Worm (Caenorhabditis elegans) whole organism, late embryonic: ENCODE measurements around the gene Y34B4A.2.

Source experiments
- C38D4.7 ChIP-seq: fragments of 200-800 bp; sonication (Bioruptor generic); optimal IDR thresholded peaks from 2 replicates; lab custom pipeline; 2018; ENCODE audit warnings: mild to moderate bottlenecking, missing genetic modification characterization, moderate library complexity, missing compliant biosample characterization
- F13H6.1 ChIP-seq: sonication (generic microtip); optimal IDR thresholded peaks from 2 replicates; lab custom pipeline; 2016; ENCODE audit warnings: missing genetic modification characterization, missing compliant biosample characterization
- K09A11.1 ChIP-seq: sonication (generic microtip); optimal IDR thresholded peaks from 2 replicates; lab custom pipeline; 2017; ENCODE audit warnings: antibody characterized with exemption, mild to moderate bottlenecking, missing genetic modification characterization, missing compliant biosample characterization; ENCODE audit not compliant: insufficient read depth
- ceh-18 ChIP-seq: sonication (generic microtip); optimal IDR thresholded peaks from 2 replicates; lab custom pipeline; 2016; ENCODE audit warnings: missing genetic modification characterization, missing compliant biosample characterization
- ceh-2 ChIP-seq: sonication (generic microtip); optimal IDR thresholded peaks from 2 replicates; lab custom pipeline; 2016; ENCODE audit warnings: missing genotype, missing genetic modification characterization, missing compliant biosample characterization
- ceh-24 ChIP-seq: sonication (generic microtip); optimal IDR thresholded peaks from 2 replicates; lab custom pipeline; 2016; ENCODE audit warnings: mild to moderate bottlenecking, missing genetic modification characterization, missing compliant biosample characterization
- ceh-34 ChIP-seq: sonication (generic microtip); optimal IDR thresholded peaks from 2 replicates; lab custom pipeline; 2016; ENCODE audit warnings: mild to moderate bottlenecking, missing genetic modification characterization, missing compliant biosample characterization
- ceh-48 ChIP-seq: sonication (generic microtip); optimal IDR thresholded peaks from 2 replicates; lab custom pipeline; 2016; ENCODE audit warnings: missing genetic modification characterization, inconsistent platforms, missing compliant biosample characterization
- ceh-6 ChIP-seq: fragments of 200-800 bp; sonication (Bioruptor generic); optimal IDR thresholded peaks from 2 replicates; lab custom pipeline; 2018; ENCODE audit warnings: mild to moderate bottlenecking, missing genetic modification characterization, missing compliant biosample characterization
- dmd-4 ChIP-seq: sonication (generic microtip); optimal IDR thresholded peaks from 2 replicates; lab custom pipeline; 2016; ENCODE audit warnings: borderline replicate concordance, missing genetic modification characterization, missing compliant biosample characterization
- dve-1 ChIP-seq: sonication (generic microtip); optimal IDR thresholded peaks from 2 replicates; lab custom pipeline; 2017; ENCODE audit warnings: antibody characterized with exemption, mild to moderate bottlenecking, missing genetic modification characterization, missing compliant biosample characterization
- ets-4 ChIP-seq: sonication (generic microtip); optimal IDR thresholded peaks from 2 replicates; lab custom pipeline; 2016; ENCODE audit warnings: missing genetic modification characterization, missing compliant biosample characterization
- eyg-1 ChIP-seq: sonication (generic microtip); optimal IDR thresholded peaks from 2 replicates; lab custom pipeline; 2016; ENCODE audit warnings: missing genotype, missing genetic modification characterization, missing compliant biosample characterization
- fkh-6 ChIP-seq: sonication (generic microtip); optimal IDR thresholded peaks from 2 replicates; lab custom pipeline; 2016; ENCODE audit warnings: missing genetic modification characterization, missing compliant biosample characterization
- hlh-13 ChIP-seq: fragments of 200-800 bp; sonication (Bioruptor generic); optimal IDR thresholded peaks from 2 replicates; lab custom pipeline; 2018; ENCODE audit warnings: mild to moderate bottlenecking, missing genetic modification characterization, missing compliant biosample characterization
- hlh-30 ChIP-seq: sonication (generic microtip); optimal IDR thresholded peaks from 2 replicates; lab custom pipeline; 2017; ENCODE audit warnings: antibody characterized with exemption, missing genetic modification characterization, missing compliant biosample characterization; ENCODE audit not compliant: insufficient read depth
- hlh-6 ChIP-seq: sonication (generic microtip); optimal IDR thresholded peaks from 2 replicates; lab custom pipeline; 2016; ENCODE audit warnings: missing genotype, missing genetic modification characterization, missing compliant biosample characterization
- lim-6 ChIP-seq: sonication (generic microtip); optimal IDR thresholded peaks from 2 replicates; lab custom pipeline; 2016; ENCODE audit warnings: missing genetic modification characterization, missing compliant biosample characterization
- lin-11 ChIP-seq: fragments of 200-800 bp; sonication (Bioruptor generic); optimal IDR thresholded peaks from 2 replicates; lab custom pipeline; 2018; ENCODE audit warnings: mild to moderate bottlenecking, missing genetic modification characterization, missing compliant biosample characterization
- madf-2 ChIP-seq: sonication (generic microtip); optimal IDR thresholded peaks from 2 replicates; lab custom pipeline; 2017; ENCODE audit warnings: missing genetic modification characterization, missing compliant biosample characterization
- nfya-1 ChIP-seq: sonication (generic microtip); optimal IDR thresholded peaks from 2 replicates; lab custom pipeline; 2017; ENCODE audit warnings: missing genetic modification characterization, mild to moderate bottlenecking, missing compliant biosample characterization, antibody characterized with exemption, moderate library complexity
- nhr-11 ChIP-seq: fragments of 150-350 bp; optimal IDR thresholded peaks from 2 replicates; lab custom pipeline; 2014; ENCODE audit warnings: missing biosample characterization, missing genetic modification characterization
- npax-4 ChIP-seq: sonication (generic microtip); optimal IDR thresholded peaks from 2 replicates; lab custom pipeline; 2016; ENCODE audit warnings: missing genetic modification characterization, missing compliant biosample characterization
- pat-9 ChIP-seq: fragments of 200-800 bp; sonication (Bioruptor generic); optimal IDR thresholded peaks from 2 replicates; lab custom pipeline; 2018; ENCODE audit warnings: mild to moderate bottlenecking, missing genetic modification characterization, moderate library complexity, missing compliant biosample characterization
- pha-4 ChIP-seq: fragments of 150-350 bp; optimal IDR thresholded peaks from 2 replicates; lab custom pipeline; 2018; ENCODE audit warnings: missing biosample characterization, missing genetic modification reagents, missing genetic modification characterization
- pqm-1 ChIP-seq: sonication (generic microtip); optimal IDR thresholded peaks from 2 replicates; lab custom pipeline; 2016; ENCODE audit warnings: missing genetic modification characterization, missing compliant biosample characterization
- pros-1 ChIP-seq: fragments of 150-350 bp; optimal IDR thresholded peaks from 2 replicates; lab custom pipeline; 2014; ENCODE audit warnings: missing biosample characterization, missing genetic modification reagents, missing genetic modification characterization
- ref-2 ChIP-seq: sonication (generic microtip); optimal IDR thresholded peaks from 2 replicates; lab custom pipeline; 2016; ENCODE audit warnings: missing genetic modification characterization, missing compliant biosample characterization
- rnt-1 ChIP-seq: sonication (generic microtip); optimal IDR thresholded peaks from 2 replicates; lab custom pipeline; 2016; ENCODE audit warnings: missing genetic modification characterization, missing compliant biosample characterization
- sox-2 ChIP-seq: fragments of 200-800 bp; sonication (Bioruptor generic); IDR thresholded peaks from 2 replicates; pipeline ENCODE4 v1.3.6; 2022; ENCODE audit warnings: missing genetic modification reagents, missing genetic modification characterization, missing compliant biosample characterization
- syd-9 ChIP-seq: sonication (generic microtip); optimal IDR thresholded peaks from 2 replicates; lab custom pipeline; 2016; ENCODE audit warnings: mild to moderate bottlenecking, missing genetic modification characterization, moderate library complexity, missing compliant biosample characterization
- ttx-3 ChIP-seq: sonication (generic microtip); optimal IDR thresholded peaks from 2 replicates; lab custom pipeline; 2016; ENCODE audit warnings: missing genetic modification reagents, missing genetic modification characterization, missing compliant biosample characterization
- unc-55 ChIP-seq: sonication (generic microtip); optimal IDR thresholded peaks from 2 replicates; lab custom pipeline; 2017; ENCODE audit warnings: missing biosample characterization, missing genetic modification reagents, missing genetic modification characterization
- unc-86 ChIP-seq: sonication (generic microtip); optimal IDR thresholded peaks from 2 replicates; lab custom pipeline; 2016; ENCODE audit warnings: missing genetic modification characterization, missing compliant biosample characterization
- zip-5 ChIP-seq: sonication (generic microtip); optimal IDR thresholded peaks from 2 replicates; lab custom pipeline; 2016; ENCODE audit warnings: missing genetic modification characterization, missing compliant biosample characterization

Y34B4A.2 gene

ce11 chrX:5279674-5280073, 377 bp downstream of the Y34B4A.2 start, which contains the start of gene rga-8:
TSS of gene rga-8 (minus strand) at chrX:5279774.
- TF ChIP-seq ref-2 (tag; lab: Kevin White, UChicago) (no peak), zip-5 (tag; lab: Kevin White, UChicago) (no peak), K09A11.1 (no peak), hlh-13 (no peak), unc-86 (tag; lab: Kevin White, UChicago) (no peak), ceh-34 (no peak), ceh-24 (tag; lab: Kevin White, UChicago) (no peak), lim-6 (tag; lab: Kevin White, UChicago) (no peak), hlh-6 (tag; lab: Kevin White, UChicago) (no peak), unc-55 (GFP tag; lab: Kevin White, UChicago) (no peak), pha-4 (no peak), ceh-48 (tag; lab: Kevin White, UChicago) (no peak), dve-1 (tag; lab: Kevin White, UChicago) (no peak), syd-9 (tag; lab: Kevin White, UChicago) (no peak), dmd-4 (tag; lab: Kevin White, UChicago) (no peak), npax-4 (tag; lab: Kevin White, UChicago) (no peak), eyg-1 (tag; lab: Kevin White, UChicago) (no peak), ttx-3 (tag; lab: Kevin White, UChicago) (no peak)

- TF ChIP-seq fkh-6 (tag; lab: Kevin White, UChicago), result no peak
- no peak for TF ChIP-seq sox-2 (GFP tag; lab: Robert Waterston, UW)
- no peak for TF ChIP-seq eyg-1 (tag; lab: Kevin White, UChicago)
- no peak for TF ChIP-seq ceh-18 (tag; lab: Kevin White, UChicago)
- TF ChIP-seq ceh-24 (tag; lab: Kevin White, UChicago), result no peak
- no peak for TF ChIP-seq pros-1 (tag; lab: Kevin White, UChicago)
- TF ChIP-seq lim-6 (tag; lab: Kevin White, UChicago), result no peak
- no peak for TF ChIP-seq unc-55 (GFP tag; lab: Kevin White, UChicago)
- no peak for TF ChIP-seq ceh-2
- TF ChIP-seq ref-2 (tag; lab: Kevin White, UChicago), result no peak
- TF ChIP-seq C38D4.7 (GFP tag; lab: Kevin White, UChicago), result no peak
- no peak for TF ChIP-seq madf-2 (tag; lab: Kevin White, UChicago)
Observed at ce11 chrX:5283531-5283930, 4.2 kb downstream of the Y34B4A.2 start, which contains the start of gene vps-41. TSS of gene vps-41 (plus strand) at chrX:5283831.

ce11 chrX:5289106-5289505, 9.8 kb downstream of the Y34B4A.2 start:
- no peak for TF ChIP-seq sox-2 (GFP tag; lab: Robert Waterston, UW)
- no peak for TF ChIP-seq fkh-6 (tag; lab: Kevin White, UChicago)

- TF ChIP-seq ceh-6 (GFP tag; lab: Kevin White, UChicago) (no peak), dmd-4 (tag; lab: Kevin White, UChicago) (no peak), pqm-1 (no peak), ets-4 (tag; lab: Kevin White, UChicago) (no peak), nhr-11 (tag; lab: Kevin White, UChicago) (no peak), pat-9 (tag; lab: Kevin White, UChicago) (no peak), lin-11 (tag; lab: Kevin White, UChicago) (no peak), hlh-30 (tag; lab: Kevin White, UChicago) (no peak), npax-4 (tag; lab: Kevin White, UChicago) (no peak), pros-1 (tag; lab: Kevin White, UChicago) (no peak), F13H6.1 (no peak), hlh-6 (tag; lab: Kevin White, UChicago) (no peak), rnt-1 (tag; lab: Kevin White, UChicago) (no peak), nfya-1 (tag; lab: Kevin White, UChicago) (no peak)
Observed at ce11 chrX:5293862-5294261, 14.6 kb downstream of the Y34B4A.2 start.
